Fruit fly (Drosophila melanogaster) whole organism, prepupa: ENCODE data around the gene Ent1.

Experiments used
- CG10631 ChIP-seq: fragments of 200-800 bp; sonication (Bioruptor generic); optimal IDR thresholded peaks from 2 replicates; lab custom pipeline; 2016; ENCODE audit warnings: missing biosample characterization, missing genetic modification characterization
- CG10669 ChIP-seq: fragments of 200-800 bp; sonication (Bioruptor generic); optimal IDR thresholded peaks from 3 replicates; lab custom pipeline; 2018; ENCODE audit warnings: missing biosample characterization, mild to moderate bottlenecking, missing genetic modification characterization, moderate library complexity
- CG11762 ChIP-seq: fragments of 200-800 bp; sonication (Bioruptor generic); optimal IDR thresholded peaks from 3 replicates; lab custom pipeline; 2016; ENCODE audit warnings: missing biosample characterization, missing genetic modification characterization; ENCODE audit not compliant: insufficient read depth
- CG1621 ChIP-seq: fragments of 200-800 bp; sonication (Bioruptor generic); optimal IDR thresholded peaks from 3 replicates; lab custom pipeline; 2018; ENCODE audit warnings: missing biosample characterization, mild to moderate bottlenecking, missing genetic modification characterization
- CG16779 ChIP-seq: fragments of 200-800 bp; sonication (Bioruptor generic); optimal IDR thresholded peaks from 3 replicates; lab custom pipeline; 2017; ENCODE audit warnings: missing biosample characterization, mild to moderate bottlenecking, missing genetic modification characterization
- CG3032 ChIP-seq: fragments of 200-800 bp; optimal IDR thresholded peaks from 2 replicates; lab custom pipeline; 2019; ENCODE audit warnings: missing biosample characterization, mild to moderate bottlenecking, missing genetic modification characterization, moderate library complexity
- CG31627 ChIP-seq: fragments of 200-800 bp; sonication (Bioruptor generic); optimal IDR thresholded peaks from 3 replicates; lab custom pipeline; 2016; ENCODE audit warnings: missing biosample characterization, missing genetic modification characterization
- CG32006 ChIP-seq: fragments of 200-800 bp; sonication (Bioruptor generic); optimal IDR thresholded peaks from 3 replicates; lab custom pipeline; 2017; ENCODE audit warnings: missing biosample characterization, mild to moderate bottlenecking, missing genetic modification characterization
- CG3919 ChIP-seq: fragments of 200-800 bp; sonication (Bioruptor generic); optimal IDR thresholded peaks from 3 replicates; lab custom pipeline; 2016; ENCODE audit warnings: missing biosample characterization, missing genetic modification characterization
- CG6163 ChIP-seq: fragments of 200-800 bp; sonication (Bioruptor generic); IDR thresholded peaks from 3 replicates; pipeline ENCODE4 v1.3.6; 2022; ENCODE audit warnings: missing biosample characterization, missing genetic modification characterization
- CG6276 ChIP-seq: fragments of 200-800 bp; sonication (Bioruptor generic); optimal IDR thresholded peaks from 2 replicates; lab custom pipeline; 2017; ENCODE audit warnings: missing biosample characterization, mild to moderate bottlenecking, missing genetic modification characterization
- CG6792 ChIP-seq: fragments of 200-800 bp; sonication (Bioruptor generic); optimal IDR thresholded peaks from 3 replicates; lab custom pipeline; 2016; ENCODE audit warnings: missing biosample characterization, missing genetic modification characterization
- CG6808 ChIP-seq: fragments of 200-800 bp; sonication (Bioruptor generic); optimal IDR thresholded peaks from 3 replicates; lab custom pipeline; 2017; ENCODE audit warnings: missing biosample characterization, missing genetic modification characterization, mild to moderate bottlenecking, moderate library complexity, missing genetic modification reagents
- CG6854 ChIP-seq: fragments of 200-800 bp; sonication (Bioruptor generic); optimal IDR thresholded peaks from 2 replicates; lab custom pipeline; 2017; ENCODE audit warnings: missing biosample characterization, mild to moderate bottlenecking, missing genetic modification characterization
- CG7368 ChIP-seq: fragments of 200-800 bp; sonication (Bioruptor generic); optimal IDR thresholded peaks from 3 replicates; lab custom pipeline; 2016; ENCODE audit warnings: missing biosample characterization, missing genetic modification characterization
- CG8319 ChIP-seq: fragments of 200-800 bp; sonication (Bioruptor generic); optimal IDR thresholded peaks from 3 replicates; lab custom pipeline; 2016; ENCODE audit warnings: missing biosample characterization, missing genetic modification characterization
- CG8632 ChIP-seq: fragments of 200-800 bp; sonication (Bioruptor generic); optimal IDR thresholded peaks from 3 replicates; lab custom pipeline; 2016; ENCODE audit warnings: missing biosample characterization, missing genetic modification characterization
- CG9139 ChIP-seq: fragments of 200-800 bp; sonication (Bioruptor generic); optimal IDR thresholded peaks from 3 replicates; lab custom pipeline; 2017; ENCODE audit warnings: missing biosample characterization, mild to moderate bottlenecking, missing genetic modification characterization
- Eip78C ChIP-seq: fragments of 200-800 bp; sonication (Bioruptor generic); peaks from one replicate; lab custom pipeline; 2016; ENCODE audit warnings: missing biosample characterization, missing genetic modification characterization
- Eip93F ChIP-seq: fragments of 200-800 bp; sonication (Bioruptor generic); optimal IDR thresholded peaks from 2 replicates; lab custom pipeline; 2016; ENCODE audit warnings: missing biosample characterization, mild to moderate bottlenecking, missing genetic modification characterization
- Ets21C ChIP-seq: fragments of 200-800 bp; sonication (Bioruptor generic); optimal IDR thresholded peaks from 3 replicates; lab custom pipeline; 2016; ENCODE audit warnings: missing biosample characterization, missing genetic modification characterization
- Ets96B ChIP-seq: fragments of 200-800 bp; optimal IDR thresholded peaks from 2 replicates; lab custom pipeline; 2019; ENCODE audit warnings: missing biosample characterization, mild to moderate bottlenecking, missing genetic modification characterization, moderate library complexity
- Gug ChIP-seq: fragments of 200-800 bp; sonication (Bioruptor generic); IDR thresholded peaks from 2 replicates; pipeline ENCODE4 v1.3.6; 2022; ENCODE audit warnings: missing biosample characterization, missing genetic modification characterization
- Hr39 ChIP-seq: fragments of 200-800 bp; sonication (Bioruptor generic); optimal IDR thresholded peaks from 2 replicates; lab custom pipeline; 2016; ENCODE audit warnings: missing biosample characterization, missing genetic modification characterization
- Lpt ChIP-seq: fragments of 200-800 bp; sonication (Bioruptor generic); optimal IDR thresholded peaks from 3 replicates; lab custom pipeline; 2016; ENCODE audit warnings: missing biosample characterization, missing genetic modification characterization
- Met ChIP-seq: fragments of 200-800 bp; sonication (Bioruptor generic); optimal IDR thresholded peaks from 3 replicates; lab custom pipeline; 2016; ENCODE audit warnings: missing biosample characterization, missing genetic modification characterization
- OdsH ChIP-seq: fragments of 200-800 bp; sonication (Bioruptor generic); optimal IDR thresholded peaks from 3 replicates; lab custom pipeline; 2016; ENCODE audit warnings: missing biosample characterization, missing genetic modification characterization
- Smox ChIP-seq: fragments of 200-800 bp; sonication (Bioruptor generic); optimal IDR thresholded peaks from 3 replicates; lab custom pipeline; 2016; ENCODE audit warnings: missing biosample characterization, missing genetic modification characterization
- Sox102F ChIP-seq: fragments of 200-800 bp; sonication (Bioruptor generic); optimal IDR thresholded peaks from 2 replicates; lab custom pipeline; 2016; ENCODE audit warnings: missing biosample characterization, mild to moderate bottlenecking, missing genetic modification characterization
- Sox14 ChIP-seq: fragments of 200-800 bp; sonication (Bioruptor generic); optimal IDR thresholded peaks from 3 replicates; lab custom pipeline; 2016; ENCODE audit warnings: missing biosample characterization, missing genetic modification characterization
- Sox15 ChIP-seq: fragments of 200-800 bp; sonication (Bioruptor generic); optimal IDR thresholded peaks from 3 replicates; lab custom pipeline; 2016; ENCODE audit warnings: missing biosample characterization, missing genetic modification characterization
- acj6 ChIP-seq: fragments of 200-800 bp; sonication (Bioruptor generic); optimal IDR thresholded peaks from 3 replicates; lab custom pipeline; 2016; ENCODE audit warnings: missing biosample characterization, missing genetic modification characterization
- cyc ChIP-seq: fragments of 200-800 bp; sonication (Bioruptor generic); optimal IDR thresholded peaks from 3 replicates; lab custom pipeline; 2016; ENCODE audit warnings: missing biosample characterization, missing genetic modification characterization
- dac ChIP-seq: fragments of 200-800 bp; sonication (Bioruptor generic); optimal IDR thresholded peaks from 2 replicates; lab custom pipeline; 2017; ENCODE audit warnings: missing biosample characterization, mild to moderate bottlenecking, missing genetic modification characterization
- dsx ChIP-seq: fragments of 200-800 bp; optimal IDR thresholded peaks from 3 replicates; lab custom pipeline; 2019; ENCODE audit warnings: missing biosample characterization, mild to moderate bottlenecking, missing genetic modification characterization, moderate library complexity; ENCODE audit not compliant: poor library complexity, severe bottlenecking
- esn ChIP-seq: fragments of 200-800 bp; sonication (Bioruptor generic); optimal IDR thresholded peaks from 2 replicates; lab custom pipeline; 2016; ENCODE audit warnings: missing biosample characterization, mild to moderate bottlenecking, missing genetic modification characterization, moderate library complexity
- fd59A ChIP-seq: fragments of 200-800 bp; sonication (Bioruptor generic); optimal IDR thresholded peaks from 2 replicates; lab custom pipeline; 2017; ENCODE audit warnings: missing biosample characterization, mild to moderate bottlenecking, missing genetic modification characterization, missing genetic modification reagents
- fd85E ChIP-seq: fragments of 200-800 bp; sonication (Bioruptor generic); optimal IDR thresholded peaks from 3 replicates; lab custom pipeline; 2016; ENCODE audit warnings: missing biosample characterization, missing genetic modification characterization
- fkh ChIP-seq: fragments of 200-800 bp; sonication (Bioruptor generic); optimal IDR thresholded peaks from 3 replicates; lab custom pipeline; 2017; ENCODE audit warnings: missing biosample characterization, mild to moderate bottlenecking, missing genetic modification characterization, moderate library complexity
- net ChIP-seq: fragments of 200-800 bp; sonication (Bioruptor generic); optimal IDR thresholded peaks from 3 replicates; lab custom pipeline; 2016; ENCODE audit warnings: missing biosample characterization, missing genetic modification characterization
- salr ChIP-seq, 2 experiments: fragments of 200-800 bp; sonication (Bioruptor generic); optimal IDR thresholded peaks; 3 replicates each; lab custom pipeline; 2016 to 2018; ENCODE audit warnings: missing biosample characterization in 2 of 2, missing genetic modification characterization in 2 of 2, mild to moderate bottlenecking in 1 of 2
- ss ChIP-seq, 2 experiments: fragments of 200-800 bp; sonication (Bioruptor generic); optimal IDR thresholded peaks; 2 replicates in 1 of 2; 3 replicates in 1 of 2; lab custom pipeline; 2017 to 2018; ENCODE audit warnings: mild to moderate bottlenecking in 2 of 2, missing biosample characterization in 2 of 2, missing genetic modification characterization in 2 of 2, moderate library complexity in 1 of 2
- svp ChIP-seq: fragments of 200-800 bp; sonication (Bioruptor generic); peaks from one replicate; lab custom pipeline; 2016; ENCODE audit warnings: missing biosample characterization, missing genetic modification characterization

The Ent1 gene

dm6 chr2L:371747-372146, 14.1 kb upstream of the Ent1 start:
- no peak for TF ChIP-seq Sox15 (GFP tag; lab: Kevin White, UChicago)
- TF ChIP-seq Eip78C (GFP tag; lab: Kevin White, UChicago) = no peak
- TF ChIP-seq esn = no peak
- no peak for TF ChIP-seq CG31627 (GFP tag; lab: Kevin White, UChicago)
- no peak for TF ChIP-seq CG6276 (GFP tag; lab: Kevin White, UChicago)
- no peak for TF ChIP-seq CG9139 (GFP tag; lab: Kevin White, UChicago)
- no peak for TF ChIP-seq CG10669 (GFP tag; lab: Kevin White, UChicago)
- TF ChIP-seq CG6163 (GFP tag; lab: Robert Waterston, UW) = no peak
- TF ChIP-seq, all 60 proteins: peak for 0

- TF ChIP-seq CG8319 (GFP tag; lab: Kevin White, UChicago) = no peak
- no peak for TF ChIP-seq CG6792
- TF ChIP-seq CG3919 = no peak
- no peak for TF ChIP-seq CG9139 (GFP tag; lab: Kevin White, UChicago)
- TF ChIP-seq esn = no peak
- TF ChIP-seq CG8632 (GFP tag; lab: Kevin White, UChicago) = no peak
- no peak for TF ChIP-seq Ets96B (tag; lab: Kevin White, UChicago)
- TF ChIP-seq CG3032 (tag; lab: Kevin White, UChicago) = no peak
- no peak for TF ChIP-seq Gug
Measured at dm6 chr2L:369811-370210, 12.1 kb upstream of the Ent1 start.

DNA sequence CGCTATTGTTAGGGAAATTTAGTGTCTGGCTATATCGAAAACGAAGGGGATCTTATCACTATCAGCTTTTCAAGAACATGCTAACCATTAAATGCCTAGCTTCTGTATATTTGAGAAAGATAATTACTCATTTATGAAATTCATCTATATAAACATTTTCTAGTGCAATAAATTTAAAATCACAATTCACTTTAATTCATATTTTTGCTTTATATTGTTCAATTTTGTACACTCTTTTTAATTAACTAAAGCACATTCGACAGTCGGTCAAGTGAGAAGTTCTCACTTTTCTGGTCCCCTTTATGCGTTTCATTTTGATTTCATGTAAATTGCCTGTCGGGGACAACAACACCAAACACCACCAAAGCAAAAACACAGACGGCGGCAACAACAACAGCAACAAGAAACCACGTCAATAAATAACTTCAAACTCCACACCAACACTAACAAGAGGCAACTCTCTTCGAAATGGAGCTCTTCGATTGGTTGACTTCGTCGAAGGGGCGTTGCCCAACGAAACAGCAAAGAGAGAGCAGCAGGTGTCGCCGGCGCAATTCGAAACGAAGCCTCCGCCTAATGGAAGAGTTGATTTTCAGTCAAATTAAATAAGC, 10.8 kb upstream of the Ent1 start:
- TF ChIP-seq cyc (GFP tag; lab: Kevin White, UChicago) = no peak
- no peak for TF ChIP-seq Smox
- TF ChIP-seq CG6163 (GFP tag; lab: Robert Waterston, UW) = no peak
- TF ChIP-seq CG16779 (tag; lab: Kevin White, UChicago) = no peak
- no peak for TF ChIP-seq CG11762 (GFP tag; lab: Kevin White, UChicago)
- peak; percentile 3 for TF ChIP-seq CG32006 (GFP tag; lab: Kevin White, UChicago)
- TF ChIP-seq dsx = no peak
- TF ChIP-seq fd85E (GFP tag; lab: Kevin White, UChicago) = no peak
- TF ChIP-seq acj6 (GFP tag; lab: Kevin White, UChicago) = peak; percentile 5
- TF ChIP-seq Eip93F (GFP tag; lab: Kevin White, UChicago) = no peak
- TF ChIP-seq CG8632 (GFP tag; lab: Kevin White, UChicago) = no peak
- no peak for TF ChIP-seq Lpt (GFP tag; lab: Kevin White, UChicago)
- TF ChIP-seq CG6808 (GFP tag; lab: Kevin White, UChicago) = no peak
- TF ChIP-seq OdsH = no peak
- no peak for TF ChIP-seq Ets21C (GFP tag; lab: Kevin White, UChicago)
- TF ChIP-seq CG3919 = no peak
- peak; percentile 35 for TF ChIP-seq Eip78C (GFP tag; lab: Kevin White, UChicago)
- no peak for TF ChIP-seq CG9139 (GFP tag; lab: Kevin White, UChicago)
- TF ChIP-seq svp = peak; percentile 69
- no peak for TF ChIP-seq ss (GFP tag; optimal IDR thresholded peaks at IDR 0.05; lab: Kevin White, UChicago)
- TF ChIP-seq dac (GFP tag; lab: Kevin White, UChicago) = no peak
- no peak for TF ChIP-seq Hr39
- peak; percentile 14 for TF ChIP-seq Sox102F
- no peak for TF ChIP-seq CG8319 (GFP tag; lab: Kevin White, UChicago)
- TF ChIP-seq CG6854 (GFP tag; lab: Kevin White, UChicago) = no peak
- no peak for TF ChIP-seq net (GFP tag; lab: Kevin White, UChicago)
- TF ChIP-seq CG10669 (GFP tag; lab: Kevin White, UChicago) = peak; percentile 1
- peak; percentile 29 for TF ChIP-seq esn
- TF ChIP-seq CG1621 = no peak
- TF ChIP-seq CG7368 (GFP tag; lab: Kevin White, UChicago) = no peak
- TF ChIP-seq CG31627 (GFP tag; lab: Kevin White, UChicago) = no peak
- no peak for TF ChIP-seq Met (GFP tag; lab: Kevin White, UChicago)
- TF ChIP-seq fd59A = no peak
- TF ChIP-seq CG10631 (GFP tag; lab: Kevin White, UChicago) = no peak
- no peak for TF ChIP-seq salr (GFP tag; optimal IDR thresholded peaks at IDR 0.05; lab: Kevin White, UChicago)
- TF ChIP-seq fkh (GFP tag; lab: Kevin White, UChicago) = no peak
- TF ChIP-seq Sox14 = no peak
- TF ChIP-seq CG6792 = no peak
